Worm (Caenorhabditis elegans) whole organism, midembryonic: Measurements from ENCODE around the gene lgc-25.

ENCODE experiments used
- T22C8.4 ChIP-seq: fragments of 200-800 bp; sonication (Bioruptor generic); IDR thresholded peaks from 2 replicates; pipeline ENCODE4 v1.3.6; 2022; ENCODE audit warnings: missing genetic modification characterization, missing compliant biosample characterization
- cog-1 ChIP-seq: sonication (generic microtip); optimal IDR thresholded peaks from 2 replicates; lab custom pipeline; 2016; ENCODE audit warnings: missing genetic modification characterization, missing compliant biosample characterization
- flt-1 ChIP-seq: fragments of 200-800 bp; sonication (Bioruptor generic); IDR thresholded peaks from 2 replicates; pipeline ENCODE4 v1.3.6; 2022; ENCODE audit warnings: missing genetic modification characterization, missing compliant biosample characterization
- klf-2 ChIP-seq: fragments of 200-800 bp; sonication (Bioruptor generic); conservative IDR thresholded peaks from 2 replicates; pipeline ENCODE4 v1.3.6; 2022; ENCODE audit warnings: missing genetic modification reagents, missing genetic modification characterization, missing compliant biosample characterization
- med-1 ChIP-seq: sonication (generic microtip); optimal IDR thresholded peaks from 2 replicates; lab custom pipeline; 2017; ENCODE audit warnings: missing genetic modification characterization, mild to moderate bottlenecking, missing compliant biosample characterization, antibody characterized with exemption, missing genetic modification reagents; ENCODE audit not compliant: insufficient read depth
- ref-1 ChIP-seq: fragments of 200-800 bp; sonication (Bioruptor generic); conservative IDR thresholded peaks from 2 replicates; pipeline ENCODE4 v1.3.6; 2022; ENCODE audit warnings: missing genetic modification reagents, missing genetic modification characterization, missing compliant biosample characterization
- tab-1 ChIP-seq: fragments of 200-800 bp; sonication (Bioruptor generic); IDR thresholded peaks from 2 replicates; pipeline ENCODE4 v1.3.6; 2022; ENCODE audit warnings: missing genetic modification characterization, missing compliant biosample characterization
- ztf-23 ChIP-seq: fragments of 200-800 bp; sonication (Bioruptor generic); IDR thresholded peaks from 2 replicates; pipeline ENCODE4 v1.3.6; 2022; ENCODE audit warnings: missing genetic modification reagents, missing genetic modification characterization, missing compliant biosample characterization

DNA sequence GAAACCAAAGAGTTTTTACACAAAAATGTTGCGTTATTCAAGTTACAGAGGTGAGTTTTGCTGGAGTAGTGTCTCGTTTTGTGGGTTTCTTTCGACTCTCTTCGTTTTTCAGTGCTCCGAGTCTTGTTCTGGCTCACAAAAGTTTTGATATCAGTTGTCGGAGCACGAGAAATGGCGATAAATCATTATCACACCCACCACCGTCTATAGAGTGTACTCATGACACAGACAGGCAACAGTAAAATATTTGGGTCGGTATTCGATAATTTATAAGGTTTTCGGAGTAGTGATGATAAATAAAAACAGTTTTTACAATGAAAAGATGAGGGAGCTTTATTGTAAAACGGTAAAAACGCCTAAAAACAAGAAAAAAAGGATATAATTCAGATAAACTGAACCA, 46.4 kb upstream of the lgc-25 start, which contains the start of gene ceh-37:
- TF ChIP-seq flt-1, result no peak
- TF ChIP-seq ztf-23, result no peak
- TF ChIP-seq tab-1, result no peak
- TF ChIP-seq cog-1 (tag; lab: Kevin White, UChicago), result no peak
- TF ChIP-seq T22C8.4 (GFP tag; lab: Robert Waterston, UW), result no peak
- no peak for TF ChIP-seq klf-2 (GFP tag; lab: Robert Waterston, UW)
- TF ChIP-seq ref-1 (GFP tag; lab: Robert Waterston, UW), result no peak
- no peak for TF ChIP-seq med-1
